Worm (Caenorhabditis elegans): ENCODE measurements around the gene pzf-1.

Gene pzf-1

ce11 chrV:15955497-15955896 lies 27.3 kb upstream of the pzf-1 start, which contains the start of gene srh-186 (continued):
- no peak for TF ChIP-seq Y67H2A.10 (GFP tag; conservative IDR thresholded peaks at IDR 0.05)

ce11 chrV:15954932-15955331 lies 26.7 kb upstream of the pzf-1 start, which contains the start of gene srw-57:
srw-57 (minus strand) TSS chrV:15955032.
- TF ChIP-seq nhr-27 (tag; optimal IDR thresholded peaks at IDR 0.05) (no peak), mes-4 (tag; optimal IDR thresholded peaks at IDR 0.05) (no peak), pha-4 (tag; optimal IDR thresholded peaks at IDR 0.05) (no peak), ceh-100 (GFP tag; IDR thresholded peaks at IDR 0.05) (no peak), F39B2.1 (GFP tag; IDR thresholded peaks at IDR 0.05) (no peak), F33H1.4 (GFP tag; IDR thresholded peaks at IDR 0.05) (no peak), madf-6 (GFP tag; IDR thresholded peaks at IDR 0.05) (no peak), hmg-20 (GFP tag; IDR thresholded peaks at IDR 0.05) (no peak), bed-1 (GFP tag; IDR thresholded peaks at IDR 0.05) (no peak), tbx-9 (tag; optimal IDR thresholded peaks at IDR 0.05; ENCODE audit: borderline replicate concordance) (no peak), ccch-3 (GFP tag; optimal IDR thresholded peaks at IDR 0.05) (no peak), ztf-26 (tag; optimal IDR thresholded peaks at IDR 0.05) (no peak), ztf-28 (GFP tag; IDR thresholded peaks at IDR 0.05) (no peak), F57C9.4 (tag; optimal IDR thresholded peaks at IDR 0.05) (no peak), mel-28 (tag; optimal IDR thresholded peaks at IDR 0.05; ENCODE audit: borderline replicate concordance) (no peak), F55B11.4 (tag; optimal IDR thresholded peaks at IDR 0.05; ENCODE audit: borderline replicate concordance, insufficient read depth) (no peak), F57A8.1 (GFP tag; optimal IDR thresholded peaks at IDR 0.05) (no peak), mcd-1 (GFP tag; IDR thresholded peaks at IDR 0.05) (no peak)

- no peak for TF ChIP-seq zfh-2 (GFP tag; conservative IDR thresholded peaks at IDR 0.05)
- no peak for TF ChIP-seq nhr-80 (tag; optimal IDR thresholded peaks at IDR 0.05)
- no peak for TF ChIP-seq sptf-2 (GFP tag; optimal IDR thresholded peaks at IDR 0.05)
- TF ChIP-seq C17E4.6 (GFP tag; IDR thresholded peaks at IDR 0.05), result no peak
- no peak for TF ChIP-seq egl-44 (GFP tag; IDR thresholded peaks at IDR 0.05)
- no peak for TF ChIP-seq cebp-2 (GFP tag; IDR thresholded peaks at IDR 0.05)
- TF ChIP-seq ccch-3 (GFP tag; optimal IDR thresholded peaks at IDR 0.05), result no peak
- TF ChIP-seq lag-1 (GFP tag; IDR thresholded peaks at IDR 0.05), result no peak
- TF ChIP-seq athp-1 (tag; optimal IDR thresholded peaks at IDR 0.05), result no peak
- no peak for TF ChIP-seq die-1 (tag; optimal IDR thresholded peaks at IDR 0.05)
- TF ChIP-seq Y79H2A.3 (GFP tag; conservative IDR thresholded peaks at IDR 0.05), result no peak
- TF ChIP-seq ZK185.1 (tag; optimal IDR thresholded peaks at IDR 0.05; ENCODE audit: poor library complexity, severe bottlenecking), result no peak
- TF ChIP-seq him-1 (tag; optimal IDR thresholded peaks at IDR 0.05), result no peak
- TF ChIP-seq Y53F4B.3 (GFP tag; IDR thresholded peaks at IDR 0.05), result no peak
- no peak for TF ChIP-seq mel-28 (tag; optimal IDR thresholded peaks at IDR 0.05; ENCODE audit: borderline replicate concordance)
- TF ChIP-seq aptf-2 (GFP tag; conservative IDR thresholded peaks at IDR 0.05), result no peak
- no peak for TF ChIP-seq hlh-12 (tag; optimal IDR thresholded peaks at IDR 0.05)
- TF ChIP-seq B0019.2 (GFP tag; conservative IDR thresholded peaks at IDR 0.05), result no peak
- no peak for TF ChIP-seq ceh-91 (GFP tag; IDR thresholded peaks at IDR 0.05)
Measured at ce11 chrV:15952762-15953161, 24.5 kb upstream of the pzf-1 start, which contains the start of gene srw-56. srw-56 (minus strand) TSS chrV:15952862.

- TF ChIP-seq ZK185.1 (tag; optimal IDR thresholded peaks at IDR 0.05; ENCODE audit: poor library complexity, severe bottlenecking) (no peak), D2030.7 (GFP tag; IDR thresholded peaks at IDR 0.05) (no peak), ceh-100 (GFP tag; IDR thresholded peaks at IDR 0.05) (no peak), madf-8 (GFP tag; conservative IDR thresholded peaks at IDR 0.05) (no peak)
Measured at ce11 chrV:15950903-15951302, 22.7 kb upstream of the pzf-1 start, which contains the start of gene srw-59. srw-59 (minus strand) TSS chrV:15951003.

All from whole organism, young adult.